In the genomic region with DNA sequence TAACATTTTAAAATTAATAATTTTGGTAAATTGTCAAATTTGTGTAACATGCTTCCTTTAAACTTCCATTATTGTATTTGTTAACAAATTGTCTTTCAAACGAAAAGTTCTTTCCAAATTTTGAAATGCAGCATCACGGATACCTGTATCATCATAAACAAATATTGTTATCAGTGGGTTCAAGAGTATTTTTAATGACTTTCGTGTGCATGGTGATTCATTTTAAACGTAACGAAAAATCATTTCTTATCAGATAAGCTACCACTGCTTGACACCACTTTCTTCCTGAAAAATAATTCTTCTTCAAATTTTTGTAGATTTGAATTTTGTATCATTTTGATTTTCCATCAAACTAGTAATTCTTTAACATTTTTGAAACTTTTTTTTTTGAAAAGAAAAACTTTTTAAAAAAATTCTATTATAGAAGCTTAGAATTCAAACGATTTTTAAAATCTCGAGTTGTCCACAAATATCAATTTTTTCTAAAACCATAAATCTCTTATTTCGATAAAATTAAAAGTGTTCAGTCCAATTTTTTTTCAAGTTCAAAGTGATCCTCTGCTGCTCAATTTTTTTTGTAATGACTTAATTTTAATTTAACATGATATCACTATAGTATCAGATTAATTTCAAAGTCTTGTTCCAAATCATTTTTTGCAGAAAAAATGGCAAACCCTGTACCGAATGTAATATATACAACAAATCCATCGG, we compare ENCODE assay signal across 1 worm cellular context.
TF ChIP-seq lines count a peak whose summit lies in the region.

Gene F27E5.9 (plus strand): TSS at position 661 of the 711 bp plus-strand sequence.

TF ChIP-seq in whole organism, L1 larva, 84 proteins besides CTCF, POLR2A, EP300 and RAD21 (continued from another document):
- TF ChIP-seq fkh-8 (tag; optimal IDR thresholded peaks at IDR 0.05; lab: Kevin White, UChicago) (no peak), ceh-88 (GFP tag; IDR thresholded peaks at IDR 0.05; lab: Robert Waterston, UW) (no peak), elt-2 (tag; optimal IDR thresholded peaks at IDR 0.05; lab: Kevin White, UChicago) (peak; percentile 92), zag-1 (tag; optimal IDR thresholded peaks at IDR 0.05; lab: Kevin White, UChicago) (no peak), ceh-63 (GFP tag; optimal IDR thresholded peaks at IDR 0.05; lab: Kevin White, UChicago) (no peak), nhr-77 (tag; optimal IDR thresholded peaks at IDR 0.05; lab: Kevin White, UChicago) (no peak), hlh-4 (tag; optimal IDR thresholded peaks at IDR 0.05; lab: Kevin White, UChicago) (no peak), ceh-82 (tag; optimal IDR thresholded peaks at IDR 0.05; lab: Kevin White, UChicago) (no peak), hlh-17 (GFP tag; optimal IDR thresholded peaks at IDR 0.05; lab: Kevin White, UChicago; ENCODE audit: borderline replicate concordance) (no peak), pqm-1 (tag; optimal IDR thresholded peaks at IDR 0.05; lab: Kevin White, UChicago) (peak; percentile 96), ces-1 (GFP tag; optimal IDR thresholded peaks at IDR 0.05; lab: Kevin White, UChicago) (no peak), nhr-84 (tag; optimal IDR thresholded peaks at IDR 0.05; lab: Kevin White, UChicago) (no peak), blmp-1 (tag; optimal IDR thresholded peaks at IDR 0.05; lab: Kevin White, UChicago) (no peak), sptf-1 (tag; optimal IDR thresholded peaks at IDR 0.05; lab: Kevin White, UChicago) (no peak), tlp-1 (tag; optimal IDR thresholded peaks at IDR 0.05; lab: Kevin White, UChicago) (peak; percentile 80), fos-1 (tag; optimal IDR thresholded peaks at IDR 0.05; lab: Kevin White, UChicago) (no peak), ets-5 (GFP tag; IDR thresholded peaks at IDR 0.05; lab: Robert Waterston, UW) (no peak), lir-3 (tag; optimal IDR thresholded peaks at IDR 0.05; lab: Kevin White, UChicago; ENCODE audit: poor library complexity) (no peak)
